Worm (Caenorhabditis elegans): ENCODE data around the gene T08G3.11.

Gene T08G3.11

DNA sequence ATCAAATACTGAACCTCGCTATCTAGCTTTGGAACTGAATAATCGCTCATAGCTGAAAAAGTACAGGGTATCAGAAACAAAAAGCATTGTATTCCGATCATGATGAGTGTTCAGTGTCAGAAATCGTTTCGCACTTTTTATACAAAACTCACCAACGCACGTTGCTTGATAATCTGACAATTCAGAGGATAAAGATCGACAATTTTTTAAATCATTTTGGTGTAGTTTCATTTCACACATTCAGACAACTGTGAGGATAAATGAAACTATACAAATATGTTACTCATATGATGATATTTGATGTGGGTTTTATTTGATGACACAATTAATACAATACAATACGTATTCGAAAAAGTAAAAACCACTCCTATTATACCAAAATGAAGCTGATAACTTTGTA is 3.9 kb upstream of the T08G3.11 start, which contains the start of gene F57E7.2:
TSS of gene F57E7.2 (minus strand) at position 101 of the 400 bp plus-strand sequence.
- TF ChIP-seq tbx-37 (GFP tag; conservative IDR thresholded peaks at IDR 0.05) (no peak), B0310.2 (tag; optimal IDR thresholded peaks at IDR 0.05) (no peak), ets-7 (tag; optimal IDR thresholded peaks at IDR 0.05) (no peak), ama-1 (optimal IDR thresholded peaks at IDR 0.05) (no peak), hnd-1 (tag; optimal IDR thresholded peaks at IDR 0.05) (no peak), hmg-4 (GFP tag; optimal IDR thresholded peaks at IDR 0.05) (no peak), scrt-1 (GFP tag; IDR thresholded peaks at IDR 0.05) (no peak), flt-1 (GFP tag; IDR thresholded peaks at IDR 0.05) (no peak), tbx-11 (GFP tag; IDR thresholded peaks at IDR 0.05) (no peak), hmbx-1 (tag; optimal IDR thresholded peaks at IDR 0.05) (no peak), ceh-13 (GFP tag; optimal IDR thresholded peaks at IDR 0.05) (no peak), ceh-36 (tag; optimal IDR thresholded peaks at IDR 0.05) (no peak), sea-1 (GFP tag; conservative IDR thresholded peaks at IDR 0.05) (no peak), tra-4 (tag; optimal IDR thresholded peaks at IDR 0.05) (no peak), aly-1 (tag; optimal IDR thresholded peaks at IDR 0.05) (no peak)

ce11 chrV:16480919-16481630 is 1.9 kb upstream of the T08G3.11 start, which contains the start of the genes F57E7.4 and spig-6:
F57E7.4 (minus strand) TSS chrV:16481019.
spig-6 (plus strand) TSS chrV:16481580.
- TF ChIP-seq sea-1 (GFP tag; conservative IDR thresholded peaks at IDR 0.05) (no peak), scrt-1 (GFP tag; IDR thresholded peaks at IDR 0.05) (no peak), hnd-1 (tag; optimal IDR thresholded peaks at IDR 0.05) (no peak), hmg-4 (GFP tag; optimal IDR thresholded peaks at IDR 0.05) (no peak), hmbx-1 (tag; optimal IDR thresholded peaks at IDR 0.05) (no peak), B0310.2 (tag; optimal IDR thresholded peaks at IDR 0.05) (no peak), aly-1 (tag; optimal IDR thresholded peaks at IDR 0.05) (no peak)

DNA sequence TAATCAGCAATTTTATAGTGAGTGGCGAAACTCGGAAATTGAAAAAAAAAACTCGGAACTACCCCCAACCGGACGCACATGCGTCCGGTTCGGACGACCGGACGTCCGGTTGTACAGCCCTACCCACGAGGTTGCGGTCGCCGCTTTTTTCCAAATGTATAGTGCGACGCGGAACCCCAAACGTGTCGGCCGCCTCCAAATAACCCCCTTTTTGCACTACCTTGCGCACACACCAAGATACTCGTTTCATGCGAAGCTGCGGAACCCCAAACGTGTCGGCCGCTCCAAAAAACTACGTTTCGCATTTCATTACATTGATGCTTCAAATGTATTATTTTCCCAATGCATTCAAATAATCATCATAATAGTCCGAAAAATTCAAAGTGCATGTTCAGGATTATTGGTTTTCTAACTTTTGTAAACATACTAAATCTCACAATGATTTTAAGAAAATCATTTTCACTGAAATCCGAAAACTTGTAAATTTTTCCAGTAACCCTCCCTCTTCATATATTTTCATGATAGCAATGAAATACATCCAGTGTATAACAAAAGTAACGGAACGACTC is 7.1 kb downstream of the T08G3.11 start, which contains the start of gene srw-35:
TSS of gene srw-35 (plus strand) at position 519 of the 569 bp plus-strand sequence.
- TF ChIP-seq ama-1 (optimal IDR thresholded peaks at IDR 0.05) (no peak), tbx-11 (GFP tag; IDR thresholded peaks at IDR 0.05) (no peak), hmbx-1 (tag; optimal IDR thresholded peaks at IDR 0.05) (no peak), hmg-4 (GFP tag; optimal IDR thresholded peaks at IDR 0.05) (no peak), tra-4 (tag; optimal IDR thresholded peaks at IDR 0.05) (no peak), aly-1 (tag; optimal IDR thresholded peaks at IDR 0.05) (no peak), scrt-1 (GFP tag; IDR thresholded peaks at IDR 0.05) (no peak), B0310.2 (tag; optimal IDR thresholded peaks at IDR 0.05) (no peak), tbx-37 (GFP tag; conservative IDR thresholded peaks at IDR 0.05) (no peak)

DNA sequence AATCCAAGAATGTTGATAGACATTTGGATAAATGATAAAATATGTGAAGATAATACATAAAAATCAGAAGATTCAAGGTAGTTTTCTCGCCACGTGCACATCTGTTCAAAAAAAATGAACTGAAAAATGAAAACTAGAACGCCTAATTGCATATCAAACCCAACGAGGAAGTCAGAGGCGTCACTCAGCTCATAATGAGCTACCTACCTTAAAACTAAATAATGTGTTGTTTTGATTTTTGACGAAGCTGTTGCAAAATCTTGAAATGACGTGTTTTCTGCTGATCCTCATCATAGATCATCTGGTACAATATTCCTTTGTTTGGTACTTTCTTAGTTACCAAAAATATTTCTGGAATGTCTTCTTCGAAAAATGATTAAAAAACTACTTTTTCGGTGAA is 8.3 kb downstream of the T08G3.11 start, which contains the start of gene srh-138:
TSS of gene srh-138 (minus strand) at position 101 of the 400 bp plus-strand sequence.
- TF ChIP-seq tbx-11 (GFP tag; IDR thresholded peaks at IDR 0.05) (no peak), tra-4 (tag; optimal IDR thresholded peaks at IDR 0.05) (no peak), scrt-1 (GFP tag; IDR thresholded peaks at IDR 0.05) (no peak), F13C5.2 (tag; optimal IDR thresholded peaks at IDR 0.05) (no peak), ama-1 (optimal IDR thresholded peaks at IDR 0.05) (no peak), ceh-13 (GFP tag; optimal IDR thresholded peaks at IDR 0.05) (no peak), hmg-4 (GFP tag; optimal IDR thresholded peaks at IDR 0.05) (no peak), hnd-1 (tag; optimal IDR thresholded peaks at IDR 0.05) (no peak), flt-1 (GFP tag; IDR thresholded peaks at IDR 0.05) (no peak), hmbx-1 (tag; optimal IDR thresholded peaks at IDR 0.05) (no peak), aly-1 (tag; optimal IDR thresholded peaks at IDR 0.05) (no peak), B0310.2 (tag; optimal IDR thresholded peaks at IDR 0.05) (no peak), ets-7 (tag; optimal IDR thresholded peaks at IDR 0.05) (no peak), pes-1 (GFP tag; IDR thresholded peaks at IDR 0.05) (no peak), tbx-37 (GFP tag; conservative IDR thresholded peaks at IDR 0.05) (no peak), sea-1 (GFP tag; conservative IDR thresholded peaks at IDR 0.05) (no peak), ceh-36 (tag; optimal IDR thresholded peaks at IDR 0.05) (no peak)

ce11 chrV:16467840-16468239 is 11.3 kb downstream of the T08G3.11 start, which contains the start of gene sru-44:
sru-44 (minus strand) TSS chrV:16467940.
- TF ChIP-seq ets-7 (tag; optimal IDR thresholded peaks at IDR 0.05) = no peak

DNA sequence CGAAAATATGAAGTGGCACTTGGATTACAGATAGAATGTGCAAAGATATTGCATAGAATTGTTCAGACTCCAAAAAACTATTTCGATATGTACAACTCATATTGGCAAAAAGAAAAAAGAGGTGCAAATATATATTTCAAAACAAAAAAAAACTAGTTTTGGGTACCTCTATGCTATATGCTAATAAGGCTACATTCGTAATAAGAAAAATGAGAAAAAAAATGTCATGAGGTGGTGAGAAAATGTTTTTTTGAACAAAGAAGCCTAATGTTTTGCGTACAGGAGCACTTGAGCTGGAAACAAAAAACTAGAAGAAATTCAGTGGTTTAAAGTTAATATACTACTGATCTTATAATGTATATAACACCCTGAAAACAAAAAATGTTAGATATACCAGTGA is 18.3 kb downstream of the T08G3.11 start, which contains the start of gene srh-142:
TSS of gene srh-142 (minus strand) at position 101 of the 400 bp plus-strand sequence.
- TF ChIP-seq tbx-11 (GFP tag; IDR thresholded peaks at IDR 0.05) (no peak), hmbx-1 (tag; optimal IDR thresholded peaks at IDR 0.05) (no peak), ets-7 (tag; optimal IDR thresholded peaks at IDR 0.05) (no peak), sea-1 (GFP tag; conservative IDR thresholded peaks at IDR 0.05) (no peak), F13C5.2 (tag; optimal IDR thresholded peaks at IDR 0.05) (no peak), ama-1 (optimal IDR thresholded peaks at IDR 0.05) (no peak), tra-4 (tag; optimal IDR thresholded peaks at IDR 0.05) (no peak), aly-1 (tag; optimal IDR thresholded peaks at IDR 0.05) (no peak), pes-1 (GFP tag; IDR thresholded peaks at IDR 0.05) (no peak), ceh-36 (tag; optimal IDR thresholded peaks at IDR 0.05) (no peak), hmg-4 (GFP tag; optimal IDR thresholded peaks at IDR 0.05) (no peak), hnd-1 (tag; optimal IDR thresholded peaks at IDR 0.05) (no peak)

DNA sequence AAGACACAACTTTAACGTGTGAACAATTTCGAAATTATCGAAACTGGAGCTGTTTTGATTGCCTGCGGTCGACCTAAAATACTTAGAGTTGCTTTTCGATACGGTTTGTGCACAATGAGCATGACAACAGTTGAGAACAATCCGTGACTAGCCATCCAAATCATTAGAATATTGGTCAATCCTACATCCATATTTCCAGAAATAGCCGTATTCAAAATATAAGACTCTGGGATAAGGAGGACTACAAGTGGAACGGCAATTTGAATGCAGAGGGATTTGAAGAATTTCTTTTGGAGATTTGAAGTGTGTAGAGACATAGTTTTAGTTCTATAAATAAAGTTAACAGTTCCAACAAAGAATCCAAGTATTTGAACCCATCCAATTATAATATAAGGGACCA is 19.8 kb downstream of the T08G3.11 start:
- no peak for TF ChIP-seq tra-4 (tag; optimal IDR thresholded peaks at IDR 0.05)
- no peak for TF ChIP-seq sea-1 (GFP tag; conservative IDR thresholded peaks at IDR 0.05)

DNA sequence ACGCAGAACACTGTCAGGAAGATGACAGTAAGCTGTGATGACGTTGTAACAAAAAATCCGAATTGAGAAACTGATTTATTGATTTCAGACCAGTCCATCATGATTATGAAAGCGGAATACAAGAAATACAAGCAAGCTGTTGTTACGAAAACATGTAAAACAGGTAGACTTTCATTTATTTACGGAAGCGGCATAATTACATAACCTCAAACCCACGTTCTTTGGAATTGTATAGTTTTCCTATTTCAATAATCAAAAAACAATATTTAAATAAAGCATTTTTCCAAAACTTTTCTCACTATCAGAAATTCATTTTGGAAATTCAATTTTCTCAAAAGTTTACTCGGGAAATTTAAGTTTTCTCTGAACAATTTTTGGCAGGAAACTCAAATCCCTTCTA is 20.5 kb downstream of the T08G3.11 start, which contains the start of gene str-15:
TSS of gene str-15 (minus strand) at position 101 of the 400 bp plus-strand sequence.
- no peak for TF ChIP-seq B0310.2 (tag; optimal IDR thresholded peaks at IDR 0.05)
- no peak for TF ChIP-seq sea-1 (GFP tag; conservative IDR thresholded peaks at IDR 0.05)
- TF ChIP-seq ets-7 (tag; optimal IDR thresholded peaks at IDR 0.05) = no peak
- TF ChIP-seq flt-1 (GFP tag; IDR thresholded peaks at IDR 0.05) = no peak
- TF ChIP-seq tbx-11 (GFP tag; IDR thresholded peaks at IDR 0.05) = no peak
- TF ChIP-seq hmbx-1 (tag; optimal IDR thresholded peaks at IDR 0.05) = no peak
- TF ChIP-seq ama-1 (optimal IDR thresholded peaks at IDR 0.05) = no peak
- TF ChIP-seq pes-1 (GFP tag; IDR thresholded peaks at IDR 0.05) = no peak
- no peak for TF ChIP-seq aly-1 (tag; optimal IDR thresholded peaks at IDR 0.05)
- no peak for TF ChIP-seq scrt-1 (GFP tag; IDR thresholded peaks at IDR 0.05)
- no peak for TF ChIP-seq hmg-4 (GFP tag; optimal IDR thresholded peaks at IDR 0.05)
- no peak for TF ChIP-seq hnd-1 (tag; optimal IDR thresholded peaks at IDR 0.05)
- TF ChIP-seq tra-4 (tag; optimal IDR thresholded peaks at IDR 0.05) = no peak
- no peak for TF ChIP-seq ceh-13 (GFP tag; optimal IDR thresholded peaks at IDR 0.05)
- TF ChIP-seq tbx-37 (GFP tag; conservative IDR thresholded peaks at IDR 0.05) = no peak
- no peak for TF ChIP-seq F13C5.2 (tag; optimal IDR thresholded peaks at IDR 0.05)
- TF ChIP-seq ceh-36 (tag; optimal IDR thresholded peaks at IDR 0.05) = no peak
